Worm (Caenorhabditis elegans) whole organism, early embryonic: ENCODE measurements around the gene sftb-2.

Source experiments
- ama-1 ChIP-seq: fragments of 150-350 bp; optimal IDR thresholded peaks from 2 replicates; lab custom pipeline; 2014
- hmg-4 ChIP-seq: fragments of 200-800 bp; sonication (Bioruptor generic); optimal IDR thresholded peaks from 2 replicates; lab custom pipeline; 2018; ENCODE audit warnings: mild to moderate bottlenecking, missing genetic modification characterization, missing compliant biosample characterization
- hnd-1 ChIP-seq: sonication (generic microtip); optimal IDR thresholded peaks from 2 replicates; lab custom pipeline; 2016; ENCODE audit warnings: missing genetic modification characterization, missing compliant biosample characterization
- pes-1 ChIP-seq: fragments of 200-800 bp; sonication (Bioruptor generic); IDR thresholded peaks from 2 replicates; pipeline ENCODE4 v1.3.6; 2022; ENCODE audit warnings: missing genetic modification reagents, missing genetic modification characterization, missing compliant biosample characterization
- tbx-11 ChIP-seq: fragments of 200-800 bp; sonication (Bioruptor generic); IDR thresholded peaks from 2 replicates; pipeline ENCODE4 v1.3.6; 2022; ENCODE audit warnings: missing genetic modification characterization, missing compliant biosample characterization
- tra-4 ChIP-seq: sonication (generic microtip); optimal IDR thresholded peaks from 2 replicates; lab custom pipeline; 2017; ENCODE audit warnings: missing genetic modification characterization, missing compliant biosample characterization

ce11 chrV:137667-138066 lies 9.6 kb downstream of the sftb-2 start:
- no peak for TF ChIP-seq ama-1 (lab: Kevin White, UChicago)
- no peak for TF ChIP-seq pes-1
- TF ChIP-seq tbx-11 (GFP tag; lab: Robert Waterston, UW) = no peak
- no peak for TF ChIP-seq hmg-4
- no peak for TF ChIP-seq tra-4 (tag; lab: Kevin White, UChicago)
- no peak for TF ChIP-seq hnd-1
